Worm (Caenorhabditis elegans) whole organism, midembryonic: ENCODE data around the gene K02A6.2.

ENCODE experiments used
- T22C8.4 ChIP-seq: fragments of 200-800 bp; sonication (Bioruptor generic); IDR thresholded peaks from 2 replicates; pipeline ENCODE4 v1.3.6; 2022; ENCODE audit warnings: missing genetic modification characterization, missing compliant biosample characterization
- cog-1 ChIP-seq: sonication (generic microtip); optimal IDR thresholded peaks from 2 replicates; lab custom pipeline; 2016; ENCODE audit warnings: missing genetic modification characterization, missing compliant biosample characterization
- flt-1 ChIP-seq: fragments of 200-800 bp; sonication (Bioruptor generic); IDR thresholded peaks from 2 replicates; pipeline ENCODE4 v1.3.6; 2022; ENCODE audit warnings: missing genetic modification characterization, missing compliant biosample characterization
- klf-2 ChIP-seq: fragments of 200-800 bp; sonication (Bioruptor generic); conservative IDR thresholded peaks from 2 replicates; pipeline ENCODE4 v1.3.6; 2022; ENCODE audit warnings: missing genetic modification reagents, missing genetic modification characterization, missing compliant biosample characterization
- med-1 ChIP-seq: sonication (generic microtip); optimal IDR thresholded peaks from 2 replicates; lab custom pipeline; 2017; ENCODE audit warnings: missing genetic modification characterization, mild to moderate bottlenecking, missing compliant biosample characterization, antibody characterized with exemption, missing genetic modification reagents; ENCODE audit not compliant: insufficient read depth
- ref-1 ChIP-seq: fragments of 200-800 bp; sonication (Bioruptor generic); conservative IDR thresholded peaks from 2 replicates; pipeline ENCODE4 v1.3.6; 2022; ENCODE audit warnings: missing genetic modification reagents, missing genetic modification characterization, missing compliant biosample characterization
- tab-1 ChIP-seq: fragments of 200-800 bp; sonication (Bioruptor generic); IDR thresholded peaks from 2 replicates; pipeline ENCODE4 v1.3.6; 2022; ENCODE audit warnings: missing genetic modification characterization, missing compliant biosample characterization
- ztf-23 ChIP-seq: fragments of 200-800 bp; sonication (Bioruptor generic); IDR thresholded peaks from 2 replicates; pipeline ENCODE4 v1.3.6; 2022; ENCODE audit warnings: missing genetic modification reagents, missing genetic modification characterization, missing compliant biosample characterization
- ztf-29 ChIP-seq: fragments of 200-800 bp; sonication (Bioruptor generic); IDR thresholded peaks from 2 replicates; pipeline ENCODE4 v1.3.6; 2022; ENCODE audit warnings: missing genetic modification reagents, missing genetic modification characterization, missing compliant biosample characterization

Gene K02A6.2

ce11 chrX:8219428-8219827 lies 5.4 kb downstream of the K02A6.2 start, which contains the start of gene K02A6.1:
Gene K02A6.1 (plus strand): TSS chrX:8219728.
- TF ChIP-seq ztf-23 (no peak), klf-2 (GFP tag; lab: Robert Waterston, UW) (no peak), tab-1 (GFP tag; lab: Robert Waterston, UW) (no peak), flt-1 (no peak), cog-1 (no peak), ref-1 (GFP tag; lab: Robert Waterston, UW) (no peak), ztf-29 (GFP tag; lab: Robert Waterston, UW) (no peak), med-1 (GFP tag; lab: Kevin White, UChicago) (no peak), T22C8.4 (GFP tag; lab: Robert Waterston, UW) (no peak)

ce11 chrX:8218653-8219052 lies 6.2 kb downstream of the K02A6.2 start, which contains the start of gene K02A6.4:
Gene K02A6.4 (minus strand): TSS chrX:8218753.
- no peak for TF ChIP-seq T22C8.4 (GFP tag; lab: Robert Waterston, UW)
- no peak for TF ChIP-seq ref-1 (GFP tag; lab: Robert Waterston, UW)
- TF ChIP-seq tab-1 (GFP tag; lab: Robert Waterston, UW): no peak
- TF ChIP-seq cog-1: no peak
- TF ChIP-seq ztf-23: no peak
- no peak for TF ChIP-seq med-1 (GFP tag; lab: Kevin White, UChicago)
- TF ChIP-seq klf-2 (GFP tag; lab: Robert Waterston, UW): no peak
- no peak for TF ChIP-seq flt-1
- no peak for TF ChIP-seq ztf-29 (GFP tag; lab: Robert Waterston, UW)

- TF ChIP-seq ztf-29 (GFP tag; lab: Robert Waterston, UW): no peak
- no peak for TF ChIP-seq tab-1 (GFP tag; lab: Robert Waterston, UW)
- TF ChIP-seq cog-1: no peak
- no peak for TF ChIP-seq flt-1
- no peak for TF ChIP-seq klf-2 (GFP tag; lab: Robert Waterston, UW)
- no peak for TF ChIP-seq T22C8.4 (GFP tag; lab: Robert Waterston, UW)
- TF ChIP-seq ztf-23: no peak
- no peak for TF ChIP-seq ref-1 (GFP tag; lab: Robert Waterston, UW)
- no peak for TF ChIP-seq med-1 (GFP tag; lab: Kevin White, UChicago)
Observed at ce11 chrX:8216957-8217356, 7.9 kb downstream of the K02A6.2 start.

- TF ChIP-seq ztf-29 (GFP tag; lab: Robert Waterston, UW): no peak
- no peak for TF ChIP-seq klf-2 (GFP tag; lab: Robert Waterston, UW)
- TF ChIP-seq flt-1: no peak
- TF ChIP-seq cog-1: no peak
- TF ChIP-seq ztf-23: no peak
Observed at ce11 chrX:8214424-8215115, 10.2 kb downstream of the K02A6.2 start, which contains the start of gene C47D2.1. Gene C47D2.1 (plus strand): TSS chrX:8215065.

ce11 chrX:8210999-8211398 lies 13.8 kb downstream of the K02A6.2 start, which contains the start of gene cdd-1:
Gene cdd-1 (minus strand): TSS chrX:8211149.
- TF ChIP-seq klf-2 (GFP tag; lab: Robert Waterston, UW) (no peak), med-1 (GFP tag; lab: Kevin White, UChicago) (no peak), ref-1 (GFP tag; lab: Robert Waterston, UW) (no peak), ztf-23 (no peak), T22C8.4 (GFP tag; lab: Robert Waterston, UW) (no peak), cog-1 (no peak), tab-1 (GFP tag; lab: Robert Waterston, UW) (no peak), ztf-29 (GFP tag; lab: Robert Waterston, UW) (no peak), flt-1 (no peak)

- TF ChIP-seq med-1 (GFP tag; lab: Kevin White, UChicago) (no peak), cog-1 (no peak), ref-1 (GFP tag; lab: Robert Waterston, UW) (no peak), ztf-29 (GFP tag; lab: Robert Waterston, UW) (no peak), klf-2 (GFP tag; lab: Robert Waterston, UW) (no peak), T22C8.4 (GFP tag; lab: Robert Waterston, UW) (no peak), tab-1 (GFP tag; lab: Robert Waterston, UW) (no peak), flt-1 (no peak), ztf-23 (no peak)
Observed at ce11 chrX:8205919-8206318, 18.9 kb downstream of the K02A6.2 start.

ce11 chrX:8204475-8204874 lies 20.3 kb downstream of the K02A6.2 start:
- no peak for TF ChIP-seq ref-1 (GFP tag; lab: Robert Waterston, UW)
- TF ChIP-seq T22C8.4 (GFP tag; lab: Robert Waterston, UW): no peak
- no peak for TF ChIP-seq klf-2 (GFP tag; lab: Robert Waterston, UW)
- TF ChIP-seq flt-1: no peak
- no peak for TF ChIP-seq tab-1 (GFP tag; lab: Robert Waterston, UW)
- TF ChIP-seq med-1 (GFP tag; lab: Kevin White, UChicago): no peak
- TF ChIP-seq cog-1: no peak
- no peak for TF ChIP-seq ztf-23
- no peak for TF ChIP-seq ztf-29 (GFP tag; lab: Robert Waterston, UW)

ce11 chrX:8203684-8204083 lies 21.1 kb downstream of the K02A6.2 start, which contains the start of gene C17H11.6:
Gene C17H11.6 (minus strand): TSS chrX:8203784.
- no peak for TF ChIP-seq T22C8.4 (GFP tag; lab: Robert Waterston, UW)
- no peak for TF ChIP-seq flt-1

ce11 chrX:8201210-8201609 lies 23.6 kb downstream of the K02A6.2 start:
- TF ChIP-seq klf-2 (GFP tag; lab: Robert Waterston, UW) (no peak), cog-1 (no peak), flt-1 (0 out of 2 replicates have a peak, but pooled peaks have one; percentile 57)

- TF ChIP-seq cog-1: no peak
- TF ChIP-seq T22C8.4 (GFP tag; lab: Robert Waterston, UW): no peak
- TF ChIP-seq med-1 (GFP tag; lab: Kevin White, UChicago): no peak
- TF ChIP-seq tab-1 (GFP tag; lab: Robert Waterston, UW): no peak
- TF ChIP-seq ztf-23: no peak
- TF ChIP-seq flt-1: no peak
- no peak for TF ChIP-seq ref-1 (GFP tag; lab: Robert Waterston, UW)
- no peak for TF ChIP-seq ztf-29 (GFP tag; lab: Robert Waterston, UW)
- TF ChIP-seq klf-2 (GFP tag; lab: Robert Waterston, UW): no peak
Observed at ce11 chrX:8200206-8200605, 24.6 kb downstream of the K02A6.2 start.
